Worm (Caenorhabditis elegans): ENCODE measurements around the gene pkc-2.
A peak's percentile ranks its signal among the peaks of the same experiment; 100 is the strongest.

The pkc-2 gene

DNA sequence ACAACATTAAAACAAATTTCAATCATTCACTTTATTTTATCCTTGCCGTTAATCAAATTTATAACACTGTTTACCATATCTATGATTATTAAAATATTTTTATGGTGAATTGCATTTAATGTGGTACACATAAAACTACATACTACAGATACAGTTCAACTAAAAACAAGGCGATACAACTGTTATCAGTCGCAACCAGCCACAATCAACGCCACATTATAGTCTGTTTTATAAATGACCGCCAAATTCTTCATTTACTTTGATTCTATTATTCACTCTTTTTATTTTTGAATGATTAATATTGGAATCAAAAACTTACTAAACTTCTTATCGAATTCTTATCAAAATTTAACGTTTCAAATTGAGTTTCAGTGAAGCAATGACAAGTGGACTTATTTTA lies 63.4 kb downstream of the pkc-2 start, which contains the start of gene B0272.4 (continued):
- no peak for TF ChIP-seq ceh-9 (tag; optimal IDR thresholded peaks at IDR 0.05)
- no peak for TF ChIP-seq snpc-4 (tag; optimal IDR thresholded peaks at IDR 0.05)
- no peak for TF ChIP-seq nfya-1 (tag; optimal IDR thresholded peaks at IDR 0.05; ENCODE audit: insufficient read depth)
- TF ChIP-seq nhr-12 (tag; optimal IDR thresholded peaks at IDR 0.05) = no peak
- no peak for TF ChIP-seq mml-1 (tag; optimal IDR thresholded peaks at IDR 0.05)
- TF ChIP-seq fkh-2 (tag; optimal IDR thresholded peaks at IDR 0.05) = no peak
- no peak for TF ChIP-seq nhr-43 (tag; optimal IDR thresholded peaks at IDR 0.05; ENCODE audit: poor library complexity, severe bottlenecking)
- peak; percentile 9 for TF ChIP-seq pha-4 (tag; optimal IDR thresholded peaks at IDR 0.05)
- no peak for TF ChIP-seq nhr-23 (tag; optimal IDR thresholded peaks at IDR 0.05)

DNA sequence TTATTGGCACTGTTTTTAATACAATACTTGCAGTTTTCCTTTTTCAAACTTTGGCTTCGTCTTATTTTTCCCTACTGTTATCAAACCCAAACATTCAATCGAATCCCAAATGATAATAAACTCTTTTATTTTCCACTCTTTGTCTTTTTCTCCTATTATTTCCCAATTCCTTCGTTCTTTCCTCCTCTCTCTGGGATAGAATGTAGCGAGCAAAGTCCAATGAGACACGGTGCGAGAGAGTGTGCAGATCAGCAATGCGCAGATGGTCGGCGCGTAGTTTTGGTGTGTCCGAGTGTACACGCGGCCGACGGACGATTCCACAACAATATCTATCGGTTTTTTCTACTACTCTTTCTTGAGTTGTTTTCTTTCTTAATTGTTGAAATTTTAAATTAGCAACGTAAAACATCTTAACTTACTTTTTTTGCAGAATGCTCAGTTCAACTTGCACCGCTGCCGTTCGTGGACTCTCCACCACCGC lies 66.4 kb downstream of the pkc-2 start, which contains the start of gene B0272.3:
Gene B0272.3, plus strand, starts transcription at position 431 of the 481 bp plus-strand sequence.
- TF ChIP-seq egl-27 (tag; optimal IDR thresholded peaks at IDR 0.05) (no peak), pha-4 (tag; optimal IDR thresholded peaks at IDR 0.05) (peak; percentile 71), nhr-43 (tag; optimal IDR thresholded peaks at IDR 0.05; ENCODE audit: poor library complexity, severe bottlenecking) (peak; percentile 1), ceh-16 (tag; optimal IDR thresholded peaks at IDR 0.05) (no peak), nfya-1 (tag; optimal IDR thresholded peaks at IDR 0.05; ENCODE audit: insufficient read depth) (peak; percentile 26), skn-1 (tag; optimal IDR thresholded peaks at IDR 0.05) (no peak), jun-1 (tag; optimal IDR thresholded peaks at IDR 0.05) (peak; percentile 61), fos-1 (tag; optimal IDR thresholded peaks at IDR 0.05) (no peak), pqm-1 (tag; optimal IDR thresholded peaks at IDR 0.05) (peak; percentile 84), daf-12 (tag; optimal IDR thresholded peaks at IDR 0.05) (no peak), elt-3 (tag; optimal IDR thresholded peaks at IDR 0.05) (peak in 1 of 3 experiments; percentile 33), nhr-23 (tag; optimal IDR thresholded peaks at IDR 0.05) (peak; percentile 74), nhr-76 (tag; optimal IDR thresholded peaks at IDR 0.05) (no peak), lin-15B (tag; optimal IDR thresholded peaks at IDR 0.05) (peak; percentile 31), nhr-67 (tag; optimal IDR thresholded peaks at IDR 0.05) (no peak), elt-2 (tag; optimal IDR thresholded peaks at IDR 0.05) (peak; percentile 86), nhr-11 (tag; optimal IDR thresholded peaks at IDR 0.05) (no peak), tbx-2 (tag; optimal IDR thresholded peaks at IDR 0.05) (no peak), ceh-28 (tag; optimal IDR thresholded peaks at IDR 0.05) (peak; percentile 55)

All from whole organism, L3 larva.